Worm (Caenorhabditis elegans) whole organism, L1 larva: ENCODE data around the gene H10E21.4.
A peak's percentile ranks its signal among the peaks of the same experiment; 100 is the strongest.

Source experiments
- C04F5.9 ChIP-seq: sonication (generic microtip); optimal IDR thresholded peaks from 2 replicates; lab custom pipeline; 2016; ENCODE audit warnings: missing genetic modification characterization, missing compliant biosample characterization
- C16A3.4 ChIP-seq: fragments of 150-350 bp; optimal IDR thresholded peaks from 2 replicates; lab custom pipeline; 2014; ENCODE audit warnings: missing biosample characterization, missing genetic modification characterization
- C34B4.2 ChIP-seq: sonication (generic microtip); optimal IDR thresholded peaks from 2 replicates; lab custom pipeline; 2017; ENCODE audit warnings: mild to moderate bottlenecking, missing genetic modification characterization, missing compliant biosample characterization
- F16B12.6 ChIP-seq: fragments of 150-350 bp; optimal IDR thresholded peaks from 2 replicates; lab custom pipeline; 2014; ENCODE audit warnings: missing biosample characterization, missing genetic modification characterization
- Y116A8C.19 ChIP-seq: sonication (generic microtip); optimal IDR thresholded peaks from 2 replicates; lab custom pipeline; 2016; ENCODE audit warnings: missing compliant biosample characterization, missing genetic modification characterization, borderline replicate concordance
- aha-1 ChIP-seq: fragments of 150-350 bp; optimal IDR thresholded peaks from 2 replicates; lab custom pipeline; 2014; ENCODE audit warnings: missing biosample characterization, missing genetic modification characterization
- aly-2 ChIP-seq: fragments of 150-350 bp; optimal IDR thresholded peaks from 2 replicates; lab custom pipeline; 2014; ENCODE audit warnings: missing biosample characterization, missing genetic modification characterization
- blmp-1 ChIP-seq: fragments of 150-350 bp; optimal IDR thresholded peaks from 2 replicates; lab custom pipeline; 2014; ENCODE audit warnings: missing biosample characterization, missing genetic modification characterization
- ceh-8 ChIP-seq: fragments of 200-800 bp; sonication (Bioruptor generic); optimal IDR thresholded peaks from 2 replicates; lab custom pipeline; 2018; ENCODE audit warnings: mild to moderate bottlenecking, missing genetic modification characterization, moderate library complexity, missing compliant biosample characterization
- ceh-88 ChIP-seq: fragments of 200-800 bp; sonication (Bioruptor generic); IDR thresholded peaks from 2 replicates; pipeline ENCODE4 v1.3.6; 2022; ENCODE audit warnings: missing genetic modification characterization, missing compliant biosample characterization
- ceh-90 ChIP-seq: sonication (generic microtip); optimal IDR thresholded peaks from 2 replicates; lab custom pipeline; 2016; ENCODE audit warnings: missing genetic modification characterization, missing compliant biosample characterization
- dsc-1 ChIP-seq: sonication (generic microtip); optimal IDR thresholded peaks from 2 replicates; lab custom pipeline; 2016; ENCODE audit warnings: mild to moderate bottlenecking, missing genetic modification characterization, missing compliant biosample characterization
- efl-1 ChIP-seq, 4 experiments: fragments of 150-350 bp; optimal IDR thresholded peaks in 3 of 4; peaks in 1 of 4; 1 replicate in 1 of 4; 2 replicates in 3 of 4; lab custom pipeline; 2014; ENCODE audit warnings: missing biosample characterization in 2 of 4, missing genetic modification characterization in 2 of 4, missing genetic modification reagents in 2 of 4
- egl-13 ChIP-seq: sonication (generic microtip); optimal IDR thresholded peaks from 2 replicates; lab custom pipeline; 2016; ENCODE audit warnings: missing genotype, missing genetic modification reagents, missing genetic modification characterization, missing compliant biosample characterization
- egl-27 ChIP-seq, 2 experiments: fragments of 150-350 bp in 1 of 2; sonication (generic microtip); optimal IDR thresholded peaks; 3 replicates each; lab custom pipeline; 2017 to 2018; ENCODE audit warnings: missing biosample characterization in 2 of 2, missing genetic modification characterization in 2 of 2, missing genetic modification reagents in 2 of 2
- elt-2 ChIP-seq: sonication (generic microtip); optimal IDR thresholded peaks from 2 replicates; lab custom pipeline; 2016; ENCODE audit warnings: missing genetic modification characterization, mild to moderate bottlenecking, inconsistent platforms, missing compliant biosample characterization, missing genetic modification reagents
- ets-5 ChIP-seq: fragments of 200-800 bp; sonication (Bioruptor generic); IDR thresholded peaks from 2 replicates; pipeline ENCODE4 v1.3.6; 2022; ENCODE audit warnings: missing genetic modification characterization, missing compliant biosample characterization
- fkh-4 ChIP-seq: sonication (generic microtip); optimal IDR thresholded peaks from 2 replicates; lab custom pipeline; 2016; ENCODE audit warnings: missing compliant biosample characterization, missing genetic modification characterization, borderline replicate concordance
- fkh-8 ChIP-seq: sonication (generic microtip); optimal IDR thresholded peaks from 2 replicates; lab custom pipeline; 2016; ENCODE audit warnings: mild to moderate bottlenecking, missing genetic modification characterization, missing compliant biosample characterization
- fos-1 ChIP-seq: fragments of 150-350 bp; optimal IDR thresholded peaks from 2 replicates; lab custom pipeline; 2014; ENCODE audit warnings: missing biosample characterization, missing genetic modification characterization
- hlh-17 ChIP-seq: fragments of 200-800 bp; sonication (Bioruptor generic); optimal IDR thresholded peaks from 2 replicates; lab custom pipeline; 2018; ENCODE audit warnings: missing genetic modification characterization, mild to moderate bottlenecking, missing compliant biosample characterization, moderate library complexity, borderline replicate concordance
- hlh-4 ChIP-seq: sonication (generic microtip); optimal IDR thresholded peaks from 2 replicates; lab custom pipeline; 2016; ENCODE audit warnings: mild to moderate bottlenecking, missing genetic modification characterization, missing compliant biosample characterization
- irx-1 ChIP-seq: sonication (generic microtip); optimal IDR thresholded peaks from 2 replicates; lab custom pipeline; 2016; ENCODE audit warnings: missing genetic modification characterization, missing compliant biosample characterization
- lin-13 ChIP-seq: fragments of 150-350 bp; optimal IDR thresholded peaks from 2 replicates; lab custom pipeline; 2014; ENCODE audit warnings: missing biosample characterization, missing genetic modification reagents, missing genetic modification characterization
- lin-15B ChIP-seq: fragments of 150-350 bp; sonication (generic microtip); optimal IDR thresholded peaks from 3 replicates; lab custom pipeline; 2014; ENCODE audit warnings: missing biosample characterization, missing genetic modification characterization
- lin-35 ChIP-seq, 2 experiments: fragments of 150-350 bp; optimal IDR thresholded peaks; 2 replicates each; lab custom pipeline; 2014; ENCODE audit warnings: missing biosample characterization in 2 of 2, missing genetic modification characterization in 2 of 2, missing genetic modification reagents in 2 of 2
- mab-9 ChIP-seq: fragments of 200-800 bp; sonication (Bioruptor generic); IDR thresholded peaks from 2 replicates; pipeline ENCODE4 v1.3.6; 2022; ENCODE audit warnings: missing genetic modification reagents, missing genetic modification characterization, missing compliant biosample characterization
- mdl-1 ChIP-seq, 2 experiments: fragments of 150-350 bp; optimal IDR thresholded peaks; 2 replicates each; lab custom pipeline; 2014 to 2017; ENCODE audit warnings: missing biosample characterization in 2 of 2, missing genetic modification characterization in 2 of 2, inconsistent platforms in 1 of 2
- mef-2 ChIP-seq: fragments of 150-350 bp; optimal IDR thresholded peaks from 2 replicates; lab custom pipeline; 2014; ENCODE audit warnings: missing biosample characterization, missing genetic modification characterization
- mep-1 ChIP-seq: fragments of 150-350 bp; optimal IDR thresholded peaks from 2 replicates; lab custom pipeline; 2014; ENCODE audit warnings: missing biosample characterization, missing genetic modification characterization
- nhr-11 ChIP-seq: fragments of 150-350 bp; optimal IDR thresholded peaks from 2 replicates; lab custom pipeline; 2014; ENCODE audit warnings: missing biosample characterization, missing genetic modification characterization
- nhr-12 ChIP-seq: sonication (generic microtip); optimal IDR thresholded peaks from 2 replicates; lab custom pipeline; 2017; ENCODE audit warnings: missing biosample characterization, missing genetic modification characterization
- nhr-28 ChIP-seq: fragments of 150-350 bp; optimal IDR thresholded peaks from 2 replicates; lab custom pipeline; 2014; ENCODE audit warnings: missing biosample characterization, missing genetic modification characterization
- nhr-71 ChIP-seq: sonication (generic microtip); optimal IDR thresholded peaks from 2 replicates; lab custom pipeline; 2016; ENCODE audit warnings: mild to moderate bottlenecking, missing genetic modification characterization, moderate library complexity, missing compliant biosample characterization
- nhr-76 ChIP-seq: sonication (generic microtip); optimal IDR thresholded peaks from 2 replicates; lab custom pipeline; 2017; ENCODE audit warnings: missing biosample characterization, missing genetic modification characterization
- nhr-77 ChIP-seq: fragments of 150-350 bp; optimal IDR thresholded peaks from 2 replicates; lab custom pipeline; 2014; ENCODE audit warnings: missing biosample characterization, missing genetic modification characterization
- nhr-85 ChIP-seq: sonication (generic microtip); peaks from one replicate; lab custom pipeline; 2016; ENCODE audit warnings: missing genetic modification characterization, inconsistent platforms, missing compliant biosample characterization
- pag-3 ChIP-seq: sonication (generic microtip); optimal IDR thresholded peaks from 2 replicates; lab custom pipeline; 2017; ENCODE audit warnings: missing genetic modification characterization, mild to moderate bottlenecking, missing compliant biosample characterization, antibody characterized with exemption, borderline replicate concordance; ENCODE audit not compliant: insufficient read depth
- rnt-1 ChIP-seq: sonication (generic microtip); optimal IDR thresholded peaks from 2 replicates; lab custom pipeline; 2016; ENCODE audit warnings: mild to moderate bottlenecking, missing genetic modification characterization, moderate library complexity, missing compliant biosample characterization
- skn-1 ChIP-seq: fragments of 150-350 bp; optimal IDR thresholded peaks from 2 replicates; lab custom pipeline; 2014; ENCODE audit warnings: missing biosample characterization, missing genetic modification characterization
- snpc-4 ChIP-seq: fragments of 150-350 bp; optimal IDR thresholded peaks from 2 replicates; lab custom pipeline; 2014; ENCODE audit warnings: missing biosample characterization, missing genetic modification characterization
- snu-23 ChIP-seq: sonication (generic microtip); optimal IDR thresholded peaks from 2 replicates; lab custom pipeline; 2016; ENCODE audit warnings: missing genetic modification characterization, missing compliant biosample characterization
- sox-4 ChIP-seq: sonication (generic microtip); optimal IDR thresholded peaks from 2 replicates; lab custom pipeline; 2016; ENCODE audit warnings: missing genetic modification characterization, missing compliant biosample characterization
- sup-37 ChIP-seq: fragments of 200-800 bp; sonication (Bioruptor generic); optimal IDR thresholded peaks from 2 replicates; lab custom pipeline; 2018; ENCODE audit warnings: mild to moderate bottlenecking, missing genetic modification characterization, missing compliant biosample characterization
- swsn-7 ChIP-seq: sonication (generic microtip); optimal IDR thresholded peaks from 2 replicates; lab custom pipeline; 2016; ENCODE audit warnings: missing genetic modification characterization, missing compliant biosample characterization
- tbx-2 ChIP-seq: sonication (generic microtip); optimal IDR thresholded peaks from 2 replicates; lab custom pipeline; 2016; ENCODE audit warnings: missing genetic modification characterization, missing compliant biosample characterization
- unc-30 ChIP-seq: sonication (generic microtip); optimal IDR thresholded peaks from 2 replicates; lab custom pipeline; 2017; ENCODE audit warnings: missing biosample characterization, missing genetic modification characterization
- unc-62 ChIP-seq: fragments of 150-350 bp; optimal IDR thresholded peaks from 2 replicates; lab custom pipeline; 2014; ENCODE audit warnings: missing biosample characterization, missing genetic modification reagents, missing genetic modification characterization
- unc-98 ChIP-seq: fragments of 200-800 bp; sonication (Bioruptor generic); IDR thresholded peaks from 2 replicates; pipeline ENCODE4 v1.3.6; 2022; ENCODE audit warnings: missing genetic modification characterization, missing compliant biosample characterization
- vab-15 ChIP-seq: sonication (generic microtip); optimal IDR thresholded peaks from 2 replicates; lab custom pipeline; 2017; ENCODE audit warnings: missing genotype, mild to moderate bottlenecking, missing genetic modification characterization, missing compliant biosample characterization
- xbp-1 ChIP-seq: sonication (generic microtip); optimal IDR thresholded peaks from 2 replicates; lab custom pipeline; 2016; ENCODE audit warnings: missing genetic modification characterization, missing compliant biosample characterization
- zag-1 ChIP-seq: fragments of 150-350 bp; optimal IDR thresholded peaks from 2 replicates; lab custom pipeline; 2014; ENCODE audit warnings: missing biosample characterization, missing genetic modification characterization
- ztf-11 ChIP-seq, 2 experiments: sonication (generic microtip); optimal IDR thresholded peaks; 2 replicates each; lab custom pipeline; 2016 to 2017; ENCODE audit warnings: missing genetic modification characterization in 2 of 2, missing biosample characterization in 1 of 2, missing compliant biosample characterization in 1 of 2

Gene H10E21.4

DNA sequence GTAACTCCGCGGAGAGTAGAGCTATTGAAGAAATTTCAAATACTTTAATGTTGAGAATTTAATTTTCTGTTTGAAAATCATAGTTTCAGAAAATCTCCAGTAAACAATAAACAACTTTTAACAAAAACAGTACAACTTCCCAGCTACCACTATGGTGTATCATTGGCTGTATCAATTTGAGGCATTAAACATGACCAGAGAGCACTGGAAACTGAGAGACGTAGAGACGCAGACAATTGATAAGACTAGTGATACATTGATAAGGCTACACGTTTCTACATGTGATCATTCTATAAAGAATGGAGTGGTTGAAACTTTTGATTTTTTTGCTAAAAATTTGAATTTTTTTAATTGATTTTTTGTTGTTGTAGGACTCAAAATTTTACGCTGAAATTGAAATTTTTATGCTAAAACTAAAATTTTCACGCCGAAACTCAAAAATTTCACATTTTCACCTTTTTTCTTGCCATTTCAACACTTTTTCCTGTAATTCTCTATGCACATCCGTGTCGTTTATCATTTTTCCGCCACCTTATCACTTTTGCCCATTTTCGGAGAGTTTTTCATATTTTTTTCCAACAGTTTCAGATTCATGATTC, 4.2 kb downstream of the H10E21.4 start, which contains the start of gene H10E21.1 (continued):
- no peak for TF ChIP-seq fkh-4 (tag; lab: Kevin White, UChicago)
- TF ChIP-seq hlh-4 (tag; lab: Kevin White, UChicago) = no peak
- TF ChIP-seq blmp-1 (tag; lab: Kevin White, UChicago) = peak; percentile 48
- no peak for TF ChIP-seq Y116A8C.19
- TF ChIP-seq nhr-12 (tag; lab: Kevin White, UChicago) = no peak
- TF ChIP-seq ztf-11 (tag; optimal IDR thresholded peaks at IDR 0.05; lab: Kevin White, UChicago) = no peak
- no peak for TF ChIP-seq swsn-7
- TF ChIP-seq xbp-1 = no peak
- TF ChIP-seq C34B4.2 (tag; lab: Kevin White, UChicago) = no peak
- no peak for TF ChIP-seq fkh-8 (tag; lab: Kevin White, UChicago)
- no peak for TF ChIP-seq vab-15 (tag; lab: Kevin White, UChicago)
- peak; percentile 20 for TF ChIP-seq nhr-71
- peak in 1 of 2 experiments; percentile 61 for TF ChIP-seq lin-35 (GFP tag; optimal IDR thresholded peaks at IDR 0.05; lab: Kevin White, UChicago)
- TF ChIP-seq nhr-28 = no peak
- no peak for TF ChIP-seq lin-15B (tag; lab: Kevin White, UChicago)
- no peak for TF ChIP-seq sox-4
- no peak for TF ChIP-seq ceh-90 (tag; lab: Kevin White, UChicago)
- peak; percentile 5 for TF ChIP-seq C16A3.4 (tag; lab: Kevin White, UChicago)
- no peak for TF ChIP-seq dsc-1 (tag; lab: Kevin White, UChicago)
- TF ChIP-seq skn-1 (tag; lab: Kevin White, UChicago) = no peak
- no peak for TF ChIP-seq snpc-4
- TF ChIP-seq mdl-1 (tag; optimal IDR thresholded peaks at IDR 0.05; lab: Kevin White, UChicago) = peak in 1 of 2 experiments; percentile 32
- TF ChIP-seq ceh-8 (GFP tag; lab: Kevin White, UChicago) = no peak
- TF ChIP-seq lin-13 (GFP tag; lab: Kevin White, UChicago) = no peak
- TF ChIP-seq mep-1 (tag; lab: Kevin White, UChicago) = no peak
- no peak for TF ChIP-seq egl-13 (tag; lab: Kevin White, UChicago)
- peak; percentile 89 for TF ChIP-seq elt-2 (tag; lab: Kevin White, UChicago)
- no peak for TF ChIP-seq unc-62 (GFP tag; lab: Kevin White, UChicago)
- TF ChIP-seq ceh-88 (GFP tag; lab: Robert Waterston, UW) = no peak
- no peak for TF ChIP-seq rnt-1 (tag; lab: Kevin White, UChicago)
- TF ChIP-seq aha-1 (tag; lab: Kevin White, UChicago) = no peak
- TF ChIP-seq fos-1 (tag; lab: Kevin White, UChicago) = no peak
- no peak for TF ChIP-seq mef-2 (tag; lab: Kevin White, UChicago)
- no peak for TF ChIP-seq tbx-2
- no peak for TF ChIP-seq irx-1 (tag; lab: Kevin White, UChicago)
- no peak for TF ChIP-seq efl-1 (optimal IDR thresholded peaks at IDR 0.05; lab: Kevin White, UChicago)
- TF ChIP-seq efl-1 (GFP tag; optimal IDR thresholded peaks at IDR 0.05 in 1 of 2; lab: Kevin White, UChicago) = no peak
- TF ChIP-seq hlh-17 = no peak
- TF ChIP-seq nhr-76 = no peak
- no peak for TF ChIP-seq F16B12.6 (tag; lab: Kevin White, UChicago)
- TF ChIP-seq unc-98 = no peak
- no peak for TF ChIP-seq ets-5
- TF ChIP-seq sup-37 (GFP tag; lab: Kevin White, UChicago) = no peak
- no peak for TF ChIP-seq egl-27 (tag; optimal IDR thresholded peaks at IDR 0.05; lab: Kevin White, UChicago)
- TF ChIP-seq snu-23 (GFP tag; lab: Kevin White, UChicago) = no peak
- no peak for TF ChIP-seq aly-2 (tag; lab: Kevin White, UChicago)
- TF ChIP-seq pag-3 (tag; lab: Kevin White, UChicago) = no peak
- TF ChIP-seq nhr-85 = no peak
- TF ChIP-seq unc-30 (tag; lab: Kevin White, UChicago) = no peak
- TF ChIP-seq nhr-11 (tag; lab: Kevin White, UChicago) = no peak
- TF ChIP-seq mab-9 (GFP tag; lab: Robert Waterston, UW) = no peak
- no peak for TF ChIP-seq C04F5.9 (tag; lab: Kevin White, UChicago)
- TF ChIP-seq nhr-77 (tag; lab: Kevin White, UChicago) = no peak
- no peak for TF ChIP-seq zag-1 (tag; lab: Kevin White, UChicago)
